Worm (Caenorhabditis elegans): ENCODE data around the gene unc-103.

- no peak for TF ChIP-seq hmg-4 (GFP tag; optimal IDR thresholded peaks at IDR 0.05)
- no peak for TF ChIP-seq ama-1 (optimal IDR thresholded peaks at IDR 0.05)
- TF ChIP-seq ceh-13 (GFP tag; optimal IDR thresholded peaks at IDR 0.05) = no peak
- no peak for TF ChIP-seq tbx-11 (GFP tag; IDR thresholded peaks at IDR 0.05)
- TF ChIP-seq hnd-1 (tag; optimal IDR thresholded peaks at IDR 0.05) = no peak
- no peak for TF ChIP-seq aly-1 (tag; optimal IDR thresholded peaks at IDR 0.05)
Observed at ce11 chrIII:4166745-4167144, 51.6 kb downstream of the unc-103 start, which contains the start of gene rnf-5.

All from whole organism, early embryonic.